Fruit fly (Drosophila melanogaster) whole organism, adult: Measurements from ENCODE around the gene mRpS26.

ENCODE experiments used
- CG11617 ChIP-seq: fragments of 200-800 bp; sonication (Bioruptor generic); optimal IDR thresholded peaks from 2 replicates; lab custom pipeline; 2017; ENCODE audit warnings: mild to moderate bottlenecking, missing biosample characterization, missing genetic modification reagents, missing genetic modification characterization
- CG12768 ChIP-seq: fragments of 200-800 bp; sonication (Bioruptor generic); optimal IDR thresholded peaks from 2 replicates; lab custom pipeline; 2017; ENCODE audit warnings: missing biosample characterization, missing genetic modification characterization, mild to moderate bottlenecking, moderate library complexity, missing genetic modification reagents
- CG14711 ChIP-seq: fragments of 200-800 bp; sonication (Bioruptor generic); optimal IDR thresholded peaks from 2 replicates; lab custom pipeline; 2018; ENCODE audit warnings: missing biosample characterization, mild to moderate bottlenecking, missing genetic modification characterization, moderate library complexity
- CG1620 ChIP-seq: fragments of 200-800 bp; sonication (Bioruptor generic); optimal IDR thresholded peaks from 2 replicates; lab custom pipeline; 2016; ENCODE audit warnings: missing biosample characterization, missing genetic modification characterization
- CG33017 ChIP-seq: fragments of 200-800 bp; sonication (Bioruptor generic); optimal IDR thresholded peaks from 2 replicates; lab custom pipeline; 2018; ENCODE audit warnings: missing biosample characterization, mild to moderate bottlenecking, missing genetic modification characterization, moderate library complexity
- CG5204 ChIP-seq: fragments of 200-800 bp; sonication (Bioruptor generic); optimal IDR thresholded peaks from 2 replicates; lab custom pipeline; 2016; ENCODE audit warnings: missing biosample characterization, missing genetic modification characterization
- CG7045 ChIP-seq: fragments of 200-800 bp; sonication (Bioruptor generic); optimal IDR thresholded peaks from 2 replicates; lab custom pipeline; 2017; ENCODE audit warnings: missing biosample characterization, mild to moderate bottlenecking, missing genetic modification characterization
- CG7101 ChIP-seq: fragments of 200-800 bp; sonication (Bioruptor generic); optimal IDR thresholded peaks from 2 replicates; lab custom pipeline; 2018; ENCODE audit warnings: missing biosample characterization, mild to moderate bottlenecking, missing genetic modification characterization, moderate library complexity
- Clk ChIP-seq: fragments of 200-800 bp; sonication (Bioruptor generic); optimal IDR thresholded peaks from 2 replicates; lab custom pipeline; 2017; ENCODE audit warnings: missing biosample characterization, missing genetic modification characterization
- Crg-1 ChIP-seq: fragments of 200-800 bp; sonication (Bioruptor generic); optimal IDR thresholded peaks from 2 replicates; lab custom pipeline; 2016; ENCODE audit warnings: missing biosample characterization, missing genetic modification characterization
- Hr96 ChIP-seq: fragments of 200-800 bp; sonication (Bioruptor generic); optimal IDR thresholded peaks from 2 replicates; lab custom pipeline; 2016; ENCODE audit warnings: missing biosample characterization, missing genetic modification characterization
- Mnt ChIP-seq: fragments of 200-800 bp; sonication (Bioruptor generic); optimal IDR thresholded peaks from 2 replicates; lab custom pipeline; 2016; ENCODE audit warnings: missing biosample characterization, mild to moderate bottlenecking, missing genetic modification characterization
- bab1 ChIP-seq: fragments of 200-800 bp; sonication (Bioruptor generic); optimal IDR thresholded peaks from 3 replicates; lab custom pipeline; 2019; ENCODE audit warnings: missing biosample characterization, mild to moderate bottlenecking, missing genetic modification characterization, moderate library complexity
- cic ChIP-seq: fragments of 200-800 bp; sonication (Bioruptor generic); optimal IDR thresholded peaks from 2 replicates; lab custom pipeline; 2017; ENCODE audit warnings: missing biosample characterization, mild to moderate bottlenecking, missing genetic modification characterization, moderate library complexity
- cnc ChIP-seq, 2 experiments: fragments of >200 bp; optimal IDR thresholded peaks; 2 replicates each; lab custom pipeline; 2017
- kay ChIP-seq: fragments of 200-800 bp; sonication (Bioruptor generic); peaks from one replicate; lab custom pipeline; 2016; ENCODE audit warnings: missing biosample characterization, missing genetic modification characterization, borderline replicate concordance
- ovo ChIP-seq: fragments of 200-800 bp; sonication (Bioruptor generic); optimal IDR thresholded peaks from 2 replicates; lab custom pipeline; 2016; ENCODE audit warnings: missing biosample characterization, missing genetic modification characterization
- pad ChIP-seq: fragments of 200-800 bp; sonication (Bioruptor generic); optimal IDR thresholded peaks from 3 replicates; lab custom pipeline; 2017; ENCODE audit warnings: missing biosample characterization, missing genetic modification characterization, mild to moderate bottlenecking, moderate library complexity, missing genetic modification reagents
- tj ChIP-seq: fragments of 200-800 bp; sonication (Bioruptor generic); optimal IDR thresholded peaks from 3 replicates; lab custom pipeline; 2017; ENCODE audit warnings: missing biosample characterization, mild to moderate bottlenecking, missing genetic modification characterization, moderate library complexity
- toe ChIP-seq: fragments of 200-800 bp; sonication (Bioruptor generic); optimal IDR thresholded peaks from 2 replicates; lab custom pipeline; 2016; ENCODE audit warnings: missing biosample characterization, missing genetic modification characterization

Gene mRpS26

dm6 chr3L:18105343-18106020 is 897 bp upstream of the mRpS26 start:
- TF ChIP-seq tj (GFP tag; lab: Kevin White, UChicago) (peak; percentile 96), CG11617 (GFP tag; lab: Kevin White, UChicago) (no peak), cic (GFP tag; lab: Kevin White, UChicago) (peak; percentile 39)

dm6 chr3L:18109459-18109863 is 3.1 kb downstream of the mRpS26 start, which contains the start of the genes Polr3D and mus304:
Gene Polr3D (minus strand): TSS chr3L:18109574.
Gene mus304 (plus strand): TSS chr3L:18109814.
- TF ChIP-seq cnc (optimal IDR thresholded peaks at IDR 0.05; lab: Kevin White, UChicago): no peak
- TF ChIP-seq Mnt (GFP tag; lab: Kevin White, UChicago): peak; percentile 50
- TF ChIP-seq CG7101 (tag; lab: Kevin White, UChicago): peak; percentile 21
- no peak for TF ChIP-seq CG12768
- no peak for TF ChIP-seq Hr96 (GFP tag; lab: Kevin White, UChicago)
- peak; percentile 29 for TF ChIP-seq CG1620 (GFP tag; lab: Kevin White, UChicago)
- TF ChIP-seq cic (GFP tag; lab: Kevin White, UChicago): no peak
- TF ChIP-seq bab1 (GFP tag; lab: Kevin White, UChicago): peak; percentile 29
- peak; percentile 2 for TF ChIP-seq CG14711 (tag; lab: Kevin White, UChicago)
- TF ChIP-seq ovo (GFP tag; lab: Kevin White, UChicago): no peak
- TF ChIP-seq toe (GFP tag; lab: Kevin White, UChicago): peak; percentile 76
- peak; percentile 3 for TF ChIP-seq CG7045 (GFP tag; lab: Kevin White, UChicago)
- no peak for TF ChIP-seq CG5204 (GFP tag; lab: Kevin White, UChicago)
- no peak for TF ChIP-seq Clk (GFP tag; lab: Kevin White, UChicago)
- no peak for TF ChIP-seq CG33017 (tag; lab: Kevin White, UChicago)
- TF ChIP-seq tj (GFP tag; lab: Kevin White, UChicago): no peak
- peak; percentile 7 for TF ChIP-seq CG11617 (GFP tag; lab: Kevin White, UChicago)
- TF ChIP-seq pad (GFP tag; lab: Kevin White, UChicago): no peak
- TF ChIP-seq Crg-1 (GFP tag; lab: Kevin White, UChicago): peak; percentile 40

- TF ChIP-seq tj (GFP tag; lab: Kevin White, UChicago): peak; percentile 2
- TF ChIP-seq CG1620 (GFP tag; lab: Kevin White, UChicago): no peak
- TF ChIP-seq bab1 (GFP tag; lab: Kevin White, UChicago): no peak
- TF ChIP-seq CG7101 (tag; lab: Kevin White, UChicago): no peak
- no peak for TF ChIP-seq cnc (optimal IDR thresholded peaks at IDR 0.05; lab: Kevin White, UChicago)
- no peak for TF ChIP-seq CG5204 (GFP tag; lab: Kevin White, UChicago)
- no peak for TF ChIP-seq CG11617 (GFP tag; lab: Kevin White, UChicago)
- TF ChIP-seq Crg-1 (GFP tag; lab: Kevin White, UChicago): no peak
Measured at dm6 chr3L:18112669-18113068, 6.3 kb downstream of the mRpS26 start, which contains the start of the genes CG32195 and CG7341. Gene CG32195 (plus strand): TSS chr3L:18112959. Gene CG7341 (plus strand): TSS chr3L:18112959.

dm6 chr3L:18114038-18114926 is 7.9 kb downstream of the mRpS26 start:
- TF ChIP-seq cnc (optimal IDR thresholded peaks at IDR 0.05; lab: Kevin White, UChicago): peak; percentile 31 to 85
- TF ChIP-seq CG14711 (tag; lab: Kevin White, UChicago): peak; percentile 45
- TF ChIP-seq Hr96 (GFP tag; lab: Kevin White, UChicago): peak; percentile 13
- no peak for TF ChIP-seq tj (GFP tag; lab: Kevin White, UChicago)
- TF ChIP-seq CG33017 (tag; lab: Kevin White, UChicago): peak; percentile 64
- no peak for TF ChIP-seq ovo (GFP tag; lab: Kevin White, UChicago)
- TF ChIP-seq CG7101 (tag; lab: Kevin White, UChicago): peak; percentile 52
- no peak for TF ChIP-seq CG1620 (GFP tag; lab: Kevin White, UChicago)
- peak; percentile 52 for TF ChIP-seq Crg-1 (GFP tag; lab: Kevin White, UChicago)
- TF ChIP-seq Mnt (GFP tag; lab: Kevin White, UChicago): peak; percentile 49
- peak; percentile 60 for TF ChIP-seq cic (GFP tag; lab: Kevin White, UChicago)
- no peak for TF ChIP-seq Clk (GFP tag; lab: Kevin White, UChicago)
- peak; percentile 79 for TF ChIP-seq bab1 (GFP tag; lab: Kevin White, UChicago)
- peak; percentile 64 for TF ChIP-seq CG12768
- no peak for TF ChIP-seq toe (GFP tag; lab: Kevin White, UChicago)
- TF ChIP-seq kay (GFP tag; lab: Kevin White, UChicago): no peak
- TF ChIP-seq CG5204 (GFP tag; lab: Kevin White, UChicago): no peak
- TF ChIP-seq CG11617 (GFP tag; lab: Kevin White, UChicago): peak; percentile 75
- TF ChIP-seq CG7045 (GFP tag; lab: Kevin White, UChicago): no peak
- TF ChIP-seq pad (GFP tag; lab: Kevin White, UChicago): peak; percentile 37

- TF ChIP-seq toe (GFP tag; lab: Kevin White, UChicago) (no peak), CG7101 (tag; lab: Kevin White, UChicago) (no peak), pad (GFP tag; lab: Kevin White, UChicago) (no peak), Hr96 (GFP tag; lab: Kevin White, UChicago) (no peak), tj (GFP tag; lab: Kevin White, UChicago) (no peak), CG1620 (GFP tag; lab: Kevin White, UChicago) (no peak), CG5204 (GFP tag; lab: Kevin White, UChicago) (no peak), CG12768 (no peak), cnc (optimal IDR thresholded peaks at IDR 0.05; lab: Kevin White, UChicago) (no peak), CG7045 (GFP tag; lab: Kevin White, UChicago) (no peak), Crg-1 (GFP tag; lab: Kevin White, UChicago) (no peak), ovo (GFP tag; lab: Kevin White, UChicago) (no peak), CG14711 (tag; lab: Kevin White, UChicago) (no peak), bab1 (GFP tag; lab: Kevin White, UChicago) (no peak)
Measured at dm6 chr3L:18121889-18122288, 15.5 kb downstream of the mRpS26 start, which contains the start of gene CG42853. Gene CG42853 (minus strand): TSS chr3L:18121989.
